Worm (Caenorhabditis elegans) whole organism, L4 larva: ENCODE measurements around the gene crp-1.
"Not testable (repeated sequence)": the region's sequence is repeated elsewhere in the genome, so short reads cannot be mapped to it uniquely, and the experiment has no call there.

Experiments used
- lin-39 ChIP-seq: fragments of 150-350 bp; optimal IDR thresholded peaks from 2 replicates; lab custom pipeline; 2014; ENCODE audit warnings: missing biosample characterization, missing genetic modification reagents, missing genetic modification characterization
- lsy-2 ChIP-seq, 2 experiments: fragments of 150-350 bp in 1 of 2; sonication (generic microtip) in 1 of 2; optimal IDR thresholded peaks; 2 replicates each; lab custom pipeline; 2014 to 2017; ENCODE audit warnings: missing biosample characterization in 2 of 2, missing genetic modification characterization in 2 of 2
- nhr-237 ChIP-seq: sonication (generic microtip); optimal IDR thresholded peaks from 2 replicates; lab custom pipeline; 2017; ENCODE audit warnings: missing biosample characterization, missing genetic modification characterization
- nhr-25 ChIP-seq: sonication (generic microtip); optimal IDR thresholded peaks from 2 replicates; lab custom pipeline; 2017; ENCODE audit warnings: missing genetic modification characterization, mild to moderate bottlenecking, missing compliant biosample characterization, antibody characterized with exemption, moderate library complexity, borderline replicate concordance; ENCODE audit not compliant: insufficient read depth
- nhr-77 ChIP-seq: fragments of 150-350 bp; optimal IDR thresholded peaks from 2 replicates; lab custom pipeline; 2014; ENCODE audit warnings: missing biosample characterization, missing genetic modification characterization
- rbr-2 ChIP-seq: sonication (generic microtip); optimal IDR thresholded peaks from 2 replicates; lab custom pipeline; 2016; ENCODE audit warnings: missing genotype, missing genetic modification characterization, missing compliant biosample characterization

DNA sequence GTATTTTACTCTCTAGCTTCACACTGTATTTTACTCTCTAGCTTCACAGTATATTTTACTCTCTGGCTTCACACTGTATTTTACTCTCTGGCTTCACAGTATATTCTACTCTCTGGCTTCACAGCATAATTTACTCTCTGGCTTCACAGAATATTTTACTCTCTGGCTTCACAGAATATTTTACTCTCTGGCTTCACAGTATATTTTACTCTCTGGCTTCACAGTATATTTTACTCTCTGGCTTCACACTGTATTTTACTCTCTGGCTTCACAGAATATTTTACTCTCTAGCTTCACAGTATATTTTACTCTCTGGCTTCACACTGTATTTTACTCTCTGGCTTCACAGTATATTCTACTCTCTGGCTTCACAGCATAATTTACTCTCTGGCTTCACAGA lies 28.4 kb upstream of the crp-1 start:
- TF ChIP-seq nhr-237 (tag; lab: Kevin White, UChicago); lin-39; nhr-25; lsy-2 (tag; optimal IDR thresholded peaks at IDR 0.05; lab: Kevin White, UChicago); nhr-77 (tag; lab: Kevin White, UChicago); rbr-2: not testable (repeated sequence)
